Worm (Caenorhabditis elegans) whole organism, L2 larva: ENCODE measurements around the gene rle-1.
A peak's percentile ranks its signal among the peaks of the same experiment; 100 is the strongest.

ENCODE experiments used
- lin-11 ChIP-seq: fragments of 150-350 bp; sonication (generic microtip); optimal IDR thresholded peaks from 2 replicates; lab custom pipeline; 2014; ENCODE audit warnings: missing biosample characterization, missing genetic modification characterization, inconsistent platforms, mixed read lengths
- nhr-77 ChIP-seq: fragments of 150-350 bp; optimal IDR thresholded peaks from 2 replicates; lab custom pipeline; 2014; ENCODE audit warnings: missing biosample characterization, missing genetic modification characterization

DNA sequence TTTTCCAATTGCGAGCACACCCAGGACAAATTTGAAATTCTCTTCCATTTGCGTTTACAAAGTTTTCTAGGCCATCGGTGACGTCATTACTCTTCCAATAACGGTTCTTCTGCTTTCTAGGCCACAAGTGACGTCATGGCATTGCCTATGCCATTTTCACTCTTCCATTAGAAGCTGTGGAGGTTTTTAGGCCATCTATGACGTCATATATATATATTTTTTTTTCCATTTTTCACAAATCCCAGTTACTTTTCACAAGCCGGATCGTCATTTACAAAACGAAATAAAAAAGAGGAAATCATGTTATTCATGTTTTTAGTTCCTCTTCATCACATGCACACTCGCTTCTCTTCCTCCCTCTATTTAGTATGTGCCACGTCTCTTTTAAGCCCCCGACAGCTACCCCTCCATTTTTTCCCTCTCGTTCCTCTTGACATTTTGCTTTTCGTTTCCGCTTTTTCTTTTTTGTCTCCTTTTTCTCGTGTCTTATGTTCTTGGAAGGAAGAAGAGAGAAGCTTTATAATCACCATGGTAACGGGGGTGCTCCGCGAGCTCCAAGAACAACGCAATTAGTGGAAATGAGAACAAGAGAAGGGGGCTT is 32.9 kb upstream of the rle-1 start:
- TF ChIP-seq lin-11 (tag; lab: Kevin White, UChicago) (peak; percentile 20), nhr-77 (tag; lab: Kevin White, UChicago) (no peak)
